Worm (Caenorhabditis elegans) whole organism, late embryonic: Measurements from ENCODE around the gene C16A3.2.

Experiments used
- K02D7.2 ChIP-seq: sonication (generic microtip); optimal IDR thresholded peaks from 2 replicates; lab custom pipeline; 2017; ENCODE audit warnings: mild to moderate bottlenecking, missing genetic modification characterization, missing compliant biosample characterization
- K09A11.1 ChIP-seq: sonication (generic microtip); optimal IDR thresholded peaks from 2 replicates; lab custom pipeline; 2017; ENCODE audit warnings: antibody characterized with exemption, mild to moderate bottlenecking, missing genetic modification characterization, missing compliant biosample characterization; ENCODE audit not compliant: insufficient read depth
- dmd-4 ChIP-seq: sonication (generic microtip); optimal IDR thresholded peaks from 2 replicates; lab custom pipeline; 2016; ENCODE audit warnings: borderline replicate concordance, missing genetic modification characterization, missing compliant biosample characterization
- mec-3 ChIP-seq: sonication (generic microtip); optimal IDR thresholded peaks from 2 replicates; lab custom pipeline; 2016; ENCODE audit warnings: borderline replicate concordance, missing genetic modification characterization, missing compliant biosample characterization
- nhr-11 ChIP-seq: fragments of 150-350 bp; optimal IDR thresholded peaks from 2 replicates; lab custom pipeline; 2014; ENCODE audit warnings: missing biosample characterization, missing genetic modification characterization
- pag-3 ChIP-seq: sonication (generic microtip); optimal IDR thresholded peaks from 2 replicates; lab custom pipeline; 2016; ENCODE audit warnings: missing compliant biosample characterization, missing genetic modification characterization, borderline replicate concordance
- pha-4 ChIP-seq: fragments of 150-350 bp; optimal IDR thresholded peaks from 2 replicates; lab custom pipeline; 2018; ENCODE audit warnings: missing biosample characterization, missing genetic modification reagents, missing genetic modification characterization
- sox-2 ChIP-seq: fragments of 200-800 bp; sonication (Bioruptor generic); IDR thresholded peaks from 2 replicates; pipeline ENCODE4 v1.3.6; 2022; ENCODE audit warnings: missing genetic modification reagents, missing genetic modification characterization, missing compliant biosample characterization
- tbx-2 ChIP-seq: sonication (generic microtip); optimal IDR thresholded peaks from 2 replicates; lab custom pipeline; 2016; ENCODE audit warnings: missing genetic modification characterization, missing compliant biosample characterization
- unc-86 ChIP-seq: sonication (generic microtip); optimal IDR thresholded peaks from 2 replicates; lab custom pipeline; 2016; ENCODE audit warnings: missing genetic modification characterization, missing compliant biosample characterization

DNA sequence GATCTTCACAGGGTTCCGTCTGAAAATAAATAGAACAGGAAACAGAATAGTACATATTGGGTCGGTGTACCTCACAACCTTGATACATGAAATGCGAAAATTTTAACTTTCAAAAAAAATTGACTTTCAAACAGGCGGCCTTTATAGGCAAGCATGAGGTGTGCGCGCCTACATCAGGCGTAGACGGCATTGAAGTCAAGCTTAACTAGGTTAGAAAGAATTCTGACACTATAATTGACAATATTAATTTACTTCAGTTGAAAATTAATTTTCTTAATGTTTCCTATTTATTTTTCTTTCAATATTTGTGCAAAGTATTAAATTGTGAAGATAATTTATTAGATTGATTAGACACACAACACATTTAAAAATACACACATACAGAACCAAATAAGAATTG lies 22.3 kb downstream of the C16A3.2 start, which contains the start of gene C05D11.5:
- TF ChIP-seq K02D7.2 (tag; lab: Kevin White, UChicago) (no peak), mec-3 (tag; lab: Kevin White, UChicago) (no peak), K09A11.1 (tag; lab: Kevin White, UChicago) (no peak), tbx-2 (tag; lab: Kevin White, UChicago) (no peak), sox-2 (GFP tag; lab: Robert Waterston, UW) (no peak), nhr-11 (no peak), dmd-4 (tag; lab: Kevin White, UChicago) (no peak), unc-86 (no peak), pha-4 (tag; lab: Kevin White, UChicago) (no peak), pag-3 (no peak)
